Worm (Caenorhabditis elegans): ENCODE data around the gene R12B2.3.
A peak's percentile ranks its signal among the peaks of the same experiment; 100 is the strongest.

R12B2.3 gene

ce11 chrIII:5785273-5785929 lies 20.0 kb upstream of the R12B2.3 start, which contains the start of gene Y37B11A.3 (continued):
- TF ChIP-seq pqm-1 (tag; optimal IDR thresholded peaks at IDR 0.05) (no peak), ceh-90 (tag; optimal IDR thresholded peaks at IDR 0.05) (no peak), nhr-20 (tag; optimal IDR thresholded peaks at IDR 0.05) (peak; percentile 81), fos-1 (tag; optimal IDR thresholded peaks at IDR 0.05) (no peak), ceh-63 (GFP tag; optimal IDR thresholded peaks at IDR 0.05) (no peak), ztf-4 (tag; optimal IDR thresholded peaks at IDR 0.05) (no peak), vab-15 (tag; optimal IDR thresholded peaks at IDR 0.05) (no peak), C16A3.4 (tag; optimal IDR thresholded peaks at IDR 0.05) (peak; percentile 77), mef-2 (tag; optimal IDR thresholded peaks at IDR 0.05) (no peak), fkh-4 (tag; optimal IDR thresholded peaks at IDR 0.05; ENCODE audit: borderline replicate concordance) (peak; percentile 36), sup-37 (GFP tag; optimal IDR thresholded peaks at IDR 0.05) (no peak), dsc-1 (tag; optimal IDR thresholded peaks at IDR 0.05) (peak; percentile 78), nhr-71 (tag; optimal IDR thresholded peaks at IDR 0.05) (peak; percentile 88), ceh-82 (tag; optimal IDR thresholded peaks at IDR 0.05) (peak; percentile 87), mdl-1 (tag; optimal IDR thresholded peaks at IDR 0.05) (peak in 1 of 2 experiments; percentile 70), aha-1 (tag; optimal IDR thresholded peaks at IDR 0.05) (no peak), alr-1 (tag; optimal IDR thresholded peaks at IDR 0.05; ENCODE audit: borderline replicate concordance) (no peak), sox-4 (tag; optimal IDR thresholded peaks at IDR 0.05) (peak; percentile 41), nhr-47 (tag; optimal IDR thresholded peaks at IDR 0.05) (peak; percentile 89), nhr-85 (tag) (peak; percentile 88), C34B4.2 (tag; optimal IDR thresholded peaks at IDR 0.05) (no peak), nhr-84 (tag; optimal IDR thresholded peaks at IDR 0.05) (no peak), lin-15B (tag; optimal IDR thresholded peaks at IDR 0.05) (peak; percentile 71), rnt-1 (tag; optimal IDR thresholded peaks at IDR 0.05) (peak; percentile 90), unc-98 (GFP tag; IDR thresholded peaks at IDR 0.05) (peak; percentile 11; the same call in 1 of the 2 replicates), mep-1 (tag; optimal IDR thresholded peaks at IDR 0.05) (peak; percentile 85), unc-130 (tag; optimal IDR thresholded peaks at IDR 0.05) (no peak), nhr-77 (tag; optimal IDR thresholded peaks at IDR 0.05) (peak; percentile 70), swsn-7 (tag; optimal IDR thresholded peaks at IDR 0.05) (peak; percentile 81), efl-1 (optimal IDR thresholded peaks at IDR 0.05) (peak; percentile 85 to 86), efl-1 (GFP tag; optimal IDR thresholded peaks at IDR 0.05 in 1 of 2) (peak; percentile 81 to 98), zag-1 (tag; optimal IDR thresholded peaks at IDR 0.05) (no peak), Y116A8C.19 (tag; optimal IDR thresholded peaks at IDR 0.05; ENCODE audit: borderline replicate concordance) (no peak), hpl-2 (GFP tag; optimal IDR thresholded peaks at IDR 0.05) (peak; percentile 30)

DNA sequence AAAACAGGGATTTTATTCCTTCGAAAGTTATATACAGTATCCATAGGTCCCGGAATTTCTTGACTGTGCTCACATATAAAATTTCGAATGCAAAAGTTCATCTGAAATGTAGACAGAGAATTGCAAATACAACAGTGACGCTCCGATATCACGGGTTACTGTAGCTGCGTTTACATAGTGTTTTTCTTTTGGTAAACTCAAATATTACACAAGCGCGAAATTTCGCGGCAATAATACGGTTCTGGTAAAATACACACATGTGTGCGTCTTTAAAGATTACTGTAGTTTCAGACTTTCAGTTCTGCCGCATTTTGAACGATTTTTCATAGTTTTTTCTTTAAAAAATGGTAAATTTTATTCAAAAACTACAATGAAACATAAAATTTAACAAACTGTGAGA lies 14.8 kb upstream of the R12B2.3 start, which contains the start of gene rev-3:
Gene rev-3, minus strand, starts transcription at position 101 of the 400 bp plus-strand sequence.
- TF ChIP-seq tbx-2 (tag; optimal IDR thresholded peaks at IDR 0.05) (no peak), lin-13 (GFP tag; optimal IDR thresholded peaks at IDR 0.05) (no peak), ceh-63 (GFP tag; optimal IDR thresholded peaks at IDR 0.05) (no peak), ztf-11 (tag; optimal IDR thresholded peaks at IDR 0.05) (no peak), sup-37 (GFP tag; optimal IDR thresholded peaks at IDR 0.05) (no peak), lsy-2 (tag; optimal IDR thresholded peaks at IDR 0.05) (no peak), hlh-4 (tag; optimal IDR thresholded peaks at IDR 0.05) (no peak), nhr-20 (tag; optimal IDR thresholded peaks at IDR 0.05) (no peak), unc-130 (tag; optimal IDR thresholded peaks at IDR 0.05) (no peak), tlp-1 (tag; optimal IDR thresholded peaks at IDR 0.05) (no peak), nhr-19 (GFP tag; conservative IDR thresholded peaks at IDR 0.05) (no peak), dsc-1 (tag; optimal IDR thresholded peaks at IDR 0.05) (no peak)
